Worm (Caenorhabditis elegans): ENCODE results near the gene chch-3.

DNA sequence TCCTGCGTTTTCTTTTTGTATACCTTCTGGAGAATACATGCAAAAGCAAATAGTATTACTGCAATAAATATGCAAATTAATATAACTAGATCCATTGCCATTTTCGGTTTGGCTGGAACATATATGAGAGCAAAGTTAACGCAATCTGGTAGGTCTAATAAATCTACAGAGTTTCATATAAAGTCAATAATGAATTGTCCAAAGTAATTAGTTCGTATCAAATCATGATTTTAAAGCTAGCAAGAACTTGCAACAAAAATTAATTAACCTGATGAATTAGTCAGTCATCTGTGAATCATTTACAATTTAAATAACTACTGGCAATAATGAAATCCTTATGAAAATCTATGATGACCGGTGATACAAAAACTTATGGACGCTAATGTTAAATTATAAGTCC, 28.6 kb downstream of the chch-3 start, which contains the start of gene R09D1.13:
- TF ChIP-seq unc-39 (tag; optimal IDR thresholded peaks at IDR 0.05) (no peak), lsy-2 (tag; optimal IDR thresholded peaks at IDR 0.05) (no peak), ctbp-1 (GFP tag; IDR thresholded peaks at IDR 0.05) (no peak), ZK337.2 (GFP tag; IDR thresholded peaks at IDR 0.05) (no peak)
